Worm (Caenorhabditis elegans) whole organism, late embryonic: ENCODE results near the gene F23A7.5.

Experiments used
- F13H6.1 ChIP-seq: sonication (generic microtip); optimal IDR thresholded peaks from 2 replicates; lab custom pipeline; 2016; ENCODE audit warnings: missing genetic modification characterization, missing compliant biosample characterization
- K02D7.2 ChIP-seq: sonication (generic microtip); optimal IDR thresholded peaks from 2 replicates; lab custom pipeline; 2017; ENCODE audit warnings: mild to moderate bottlenecking, missing genetic modification characterization, missing compliant biosample characterization
- T23F11.4 ChIP-seq: fragments of 200-800 bp; sonication (Bioruptor generic); optimal IDR thresholded peaks from 2 replicates; lab custom pipeline; 2018; ENCODE audit warnings: mild to moderate bottlenecking, missing genetic modification characterization, missing compliant biosample characterization
- fkh-10 ChIP-seq: fragments of 150-350 bp; optimal IDR thresholded peaks from 2 replicates; lab custom pipeline; 2014; ENCODE audit warnings: missing biosample characterization, missing genetic modification reagents, missing genetic modification characterization
- lin-11 ChIP-seq: fragments of 200-800 bp; sonication (Bioruptor generic); optimal IDR thresholded peaks from 2 replicates; lab custom pipeline; 2018; ENCODE audit warnings: mild to moderate bottlenecking, missing genetic modification characterization, missing compliant biosample characterization
- pha-4 ChIP-seq: fragments of 150-350 bp; optimal IDR thresholded peaks from 2 replicates; lab custom pipeline; 2018; ENCODE audit warnings: missing biosample characterization, missing genetic modification reagents, missing genetic modification characterization

- no peak for TF ChIP-seq lin-11
- no peak for TF ChIP-seq K02D7.2
- TF ChIP-seq pha-4 = no peak
- TF ChIP-seq F13H6.1 (tag; lab: Kevin White, UChicago) = no peak
- TF ChIP-seq T23F11.4 (GFP tag; lab: Kevin White, UChicago) = no peak
- no peak for TF ChIP-seq fkh-10 (GFP tag; lab: Kevin White, UChicago)
These were observed 37.1 kb downstream of the F23A7.5 start, which contains the start of gene mua-6 for ce11 chrX:16265636-16266384.
